Fruit fly (Drosophila melanogaster) whole organism, wandering third instar larva: ENCODE measurements around the gene CG17834.
A peak's percentile ranks its signal among the peaks of the same experiment; 100 is the strongest.

Experiments used
- Abd-B ChIP-seq: fragments of >200 bp; optimal IDR thresholded peaks from 2 replicates; lab custom pipeline; 2017; ENCODE audit warnings: missing biosample characterization, missing genetic modification characterization
- CG32264 ChIP-seq: fragments of 200-800 bp; sonication (Bioruptor generic); optimal IDR thresholded peaks from 2 replicates; lab custom pipeline; 2016; ENCODE audit warnings: missing biosample characterization, missing genetic modification characterization
- CG9705 ChIP-seq: fragments of 200-800 bp; sonication (Bioruptor generic); optimal IDR thresholded peaks from 2 replicates; lab custom pipeline; 2018; ENCODE audit warnings: missing biosample characterization, mild to moderate bottlenecking, missing genetic modification characterization
- CrebA ChIP-seq: fragments of 200-800 bp; sonication (Bioruptor generic); optimal IDR thresholded peaks from 2 replicates; lab custom pipeline; 2016; ENCODE audit warnings: missing biosample characterization, mild to moderate bottlenecking, missing genetic modification characterization, borderline replicate concordance
- Dfd ChIP-seq: fragments of >200 bp; optimal IDR thresholded peaks from 2 replicates; lab custom pipeline; 2017; ENCODE audit warnings: missing biosample characterization, missing genetic modification characterization
- Dif ChIP-seq: fragments of 200-275, 200-300 bp; sonication (Bioruptor generic); optimal IDR thresholded peaks from 2 replicates; lab custom pipeline; 2018; ENCODE audit warnings: missing biosample characterization, missing genetic modification characterization; ENCODE audit not compliant: partially characterized antibody
- GATAd ChIP-seq: sonication (Bioruptor generic); optimal IDR thresholded peaks from 2 replicates; lab custom pipeline; 2016; ENCODE audit warnings: missing biosample characterization, missing genetic modification characterization
- HLH106 ChIP-seq: fragments of 200-800 bp; optimal IDR thresholded peaks from 3 replicates; lab custom pipeline; 2019; ENCODE audit warnings: missing biosample characterization, mild to moderate bottlenecking, missing genetic modification characterization, moderate library complexity
- Hnf4 ChIP-seq: fragments of 200-800 bp; sonication (Bioruptor generic); optimal IDR thresholded peaks from 2 replicates; lab custom pipeline; 2016; ENCODE audit warnings: missing biosample characterization, mild to moderate bottlenecking, missing genetic modification characterization
- Hr78 ChIP-seq: fragments of >200 bp; optimal IDR thresholded peaks from 2 replicates; lab custom pipeline; 2017; ENCODE audit warnings: missing biosample characterization, missing genetic modification characterization
- Hr83 ChIP-seq: fragments of 200-300 bp; sonication (Bioruptor generic); optimal IDR thresholded peaks from 2 replicates; lab custom pipeline; 2016; ENCODE audit warnings: missing biosample characterization, mild to moderate bottlenecking, missing genetic modification characterization, moderate library complexity; ENCODE audit not compliant: poor library complexity, severe bottlenecking
- Jra ChIP-seq: sonication (Bioruptor generic); optimal IDR thresholded peaks from 2 replicates; lab custom pipeline; 2016; ENCODE audit warnings: missing biosample characterization, missing genetic modification characterization
- Mio ChIP-seq: sonication (Bioruptor generic); optimal IDR thresholded peaks from 2 replicates; lab custom pipeline; 2016; ENCODE audit warnings: missing biosample characterization, missing genetic modification characterization
- Myc ChIP-seq: fragments of >200 bp; optimal IDR thresholded peaks from 2 replicates; lab custom pipeline; 2017
- N ChIP-seq: fragments of >200 bp; optimal IDR thresholded peaks from 2 replicates; lab custom pipeline; 2018; ENCODE audit warnings: missing biosample characterization, missing external identifiers, missing genetic modification characterization
- OdsH ChIP-seq: fragments of 200-800 bp; sonication (Bioruptor generic); optimal IDR thresholded peaks from 2 replicates; lab custom pipeline; 2016; ENCODE audit warnings: missing biosample characterization, mild to moderate bottlenecking, missing genetic modification characterization
- Rel ChIP-seq, 2 experiments: fragments of 200-800 bp; sonication (Bioruptor generic) in 1 of 2; optimal IDR thresholded peaks; 2 replicates in 1 of 2; 3 replicates in 1 of 2; lab custom pipeline; 2016 to 2019; ENCODE audit warnings: mild to moderate bottlenecking in 2 of 2, missing biosample characterization in 2 of 2, missing genetic modification characterization in 2 of 2, moderate library complexity in 1 of 2
- Sp1 ChIP-seq: fragments of 200-800 bp; sonication (Bioruptor generic); optimal IDR thresholded peaks from 3 replicates; lab custom pipeline; 2019; ENCODE audit warnings: missing biosample characterization, mild to moderate bottlenecking, missing genetic modification characterization, moderate library complexity
- Vsx2 ChIP-seq: fragments of 200-300, 225-300 bp; sonication (Bioruptor generic); optimal IDR thresholded peaks from 2 replicates; lab custom pipeline; 2018; ENCODE audit warnings: missing biosample characterization, missing genetic modification characterization; ENCODE audit not compliant: partially characterized antibody
- br ChIP-seq: fragments of 200-800 bp; sonication (Bioruptor generic); optimal IDR thresholded peaks from 2 replicates; lab custom pipeline; 2016; ENCODE audit warnings: missing biosample characterization, missing genetic modification characterization
- brk ChIP-seq: fragments of 200-800 bp; sonication (Bioruptor generic); optimal IDR thresholded peaks from 2 replicates; lab custom pipeline; 2016; ENCODE audit warnings: missing biosample characterization, mild to moderate bottlenecking, missing genetic modification characterization
- dl ChIP-seq, 2 experiments: fragments of 175-275, 200-275 bp in 1 of 2; fragments of 200-275 bp in 1 of 2; sonication (Bioruptor generic); optimal IDR thresholded peaks; lab custom pipeline; 2018; ENCODE audit warnings: mild to moderate bottlenecking in 2 of 2, missing biosample characterization in 2 of 2, missing genetic modification characterization in 2 of 2, moderate library complexity in 2 of 2; ENCODE audit not compliant: partially characterized antibody in 2 of 2, insufficient read depth in 1 of 2
- dmrt93B ChIP-seq: fragments of 200-800 bp; sonication (Bioruptor generic); optimal IDR thresholded peaks from 2 replicates; lab custom pipeline; 2018; ENCODE audit warnings: missing biosample characterization, mild to moderate bottlenecking, missing genetic modification characterization
- dsf ChIP-seq: sonication (Bioruptor generic); optimal IDR thresholded peaks from 2 replicates; lab custom pipeline; 2016; ENCODE audit warnings: missing biosample characterization, missing genetic modification characterization, borderline replicate concordance
- ey ChIP-seq: fragments of 200-800 bp; sonication (Bioruptor generic); optimal IDR thresholded peaks from 2 replicates; lab custom pipeline; 2016; ENCODE audit warnings: missing biosample characterization, missing genetic modification characterization
- foxo ChIP-seq, 2 experiments: fragments of 200-800 bp; sonication (Bioruptor generic); optimal IDR thresholded peaks; 2 replicates in 1 of 2; 3 replicates in 1 of 2; lab custom pipeline; 2016 to 2017; ENCODE audit warnings: missing biosample characterization in 2 of 2, missing genetic modification characterization in 2 of 2
- fru ChIP-seq: fragments of 200-800 bp; sonication (Bioruptor generic); optimal IDR thresholded peaks from 3 replicates; lab custom pipeline; 2016; ENCODE audit warnings: missing biosample characterization, mild to moderate bottlenecking, missing genetic modification characterization
- h ChIP-seq: fragments of 200-800 bp; sonication (Bioruptor generic); optimal IDR thresholded peaks from 3 replicates; lab custom pipeline; 2016; ENCODE audit warnings: missing biosample characterization, mild to moderate bottlenecking, missing genetic modification characterization
- jim ChIP-seq: fragments of 175-275, 200-325 bp; sonication (Bioruptor generic); optimal IDR thresholded peaks from 2 replicates; lab custom pipeline; 2016; ENCODE audit warnings: missing biosample characterization, mild to moderate bottlenecking, missing genetic modification characterization
- lola ChIP-seq: fragments of >200 bp; optimal IDR thresholded peaks from 2 replicates; lab custom pipeline; 2017; ENCODE audit warnings: missing biosample characterization, missing genetic modification characterization
- pan ChIP-seq: fragments of >200 bp; optimal IDR thresholded peaks from 2 replicates; lab custom pipeline; 2017
- psq ChIP-seq: fragments of 200-800 bp; sonication (Bioruptor generic); optimal IDR thresholded peaks from 3 replicates; lab custom pipeline; 2017; ENCODE audit warnings: missing biosample characterization, mild to moderate bottlenecking, missing genetic modification characterization, moderate library complexity
- rgr ChIP-seq: fragments of 200-800 bp; sonication (Bioruptor generic); optimal IDR thresholded peaks from 3 replicates; lab custom pipeline; 2016; ENCODE audit warnings: missing biosample characterization, mild to moderate bottlenecking, missing genetic modification characterization
- sage ChIP-seq: fragments of 200-800 bp; sonication (Bioruptor generic); optimal IDR thresholded peaks from 2 replicates; lab custom pipeline; 2016; ENCODE audit warnings: missing biosample characterization, mild to moderate bottlenecking, missing genetic modification characterization
- sv ChIP-seq: fragments of 200-800 bp; sonication (Bioruptor generic); optimal IDR thresholded peaks from 3 replicates; lab custom pipeline; 2016; ENCODE audit warnings: missing biosample characterization, missing genetic modification characterization
- tai ChIP-seq: sonication (Bioruptor generic); optimal IDR thresholded peaks from 2 replicates; lab custom pipeline; 2016; ENCODE audit warnings: missing biosample characterization, missing genetic modification characterization
- usp ChIP-seq: fragments of >200 bp; optimal IDR thresholded peaks from 2 replicates; lab custom pipeline; 2017; ENCODE audit warnings: missing biosample characterization, missing genetic modification characterization
- woc ChIP-seq: sonication (Bioruptor generic); optimal IDR thresholded peaks from 2 replicates; lab custom pipeline; 2016; ENCODE audit warnings: missing biosample characterization, mild to moderate bottlenecking, missing genetic modification characterization

CG17834 gene

DNA sequence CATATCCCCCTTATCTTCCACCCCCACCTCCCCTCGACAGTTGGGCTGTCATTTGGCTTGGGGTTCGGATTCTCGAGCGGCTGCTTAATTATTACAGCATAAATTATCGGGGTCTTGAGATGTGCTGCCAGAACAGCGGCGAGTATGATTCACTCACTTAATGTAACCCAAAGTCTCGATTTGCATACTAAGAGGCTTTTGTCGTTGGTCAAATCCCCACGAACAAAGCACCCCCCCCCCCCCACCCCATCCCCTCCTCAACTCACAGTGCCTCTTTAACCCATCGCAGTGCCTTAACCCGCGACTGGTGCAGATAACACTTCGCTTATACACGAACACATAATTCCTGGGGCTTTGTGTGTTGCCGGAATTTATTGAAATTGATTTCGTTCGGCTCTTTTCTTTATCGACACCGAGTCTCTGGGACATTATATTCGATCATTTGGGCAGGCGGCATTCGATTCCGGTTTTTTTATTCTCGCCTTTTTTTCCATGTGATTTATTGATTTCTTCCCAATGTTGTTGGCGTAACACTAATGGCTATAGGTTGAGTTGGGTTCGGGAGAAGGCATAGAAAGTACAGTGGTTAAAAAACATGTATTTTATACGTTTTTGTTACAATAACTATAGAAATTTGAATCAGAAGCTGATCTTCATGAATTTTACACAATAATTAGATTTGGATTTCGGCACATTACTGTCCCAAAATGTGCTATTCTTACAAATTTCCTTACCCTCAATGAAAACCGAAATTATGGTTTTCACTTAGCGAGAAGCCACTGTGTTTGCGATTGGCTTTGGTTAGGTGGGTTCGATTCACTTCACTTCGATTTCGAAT lies 25.1 kb downstream of the CG17834 start (continued):
- TF ChIP-seq N, result no peak

dm6 chr2L:8556207-8556606 lies 27.3 kb downstream of the CG17834 start:
- TF ChIP-seq woc (GFP tag; lab: Kevin White, UChicago), result no peak
- TF ChIP-seq foxo (GFP tag; optimal IDR thresholded peaks at IDR 0.05; lab: Kevin White, UChicago), result no peak
- no peak for TF ChIP-seq Dif (GFP tag; lab: Kevin White, UChicago)

- TF ChIP-seq jim (GFP tag; lab: Kevin White, UChicago) (no peak), Myc (no peak), br (GFP tag; lab: Kevin White, UChicago) (no peak), usp (GFP tag; lab: Kevin White, UChicago) (no peak), Dif (GFP tag; lab: Kevin White, UChicago) (no peak), sv (GFP tag; lab: Kevin White, UChicago) (no peak), woc (GFP tag; lab: Kevin White, UChicago) (no peak), fru (GFP tag; lab: Kevin White, UChicago) (no peak), Dfd (no peak), Hnf4 (GFP tag; lab: Kevin White, UChicago) (no peak), dsf (GFP tag; lab: Kevin White, UChicago) (no peak), psq (GFP tag; lab: Kevin White, UChicago) (no peak), Sp1 (GFP tag; lab: Kevin White, UChicago) (no peak), brk (GFP tag; lab: Kevin White, UChicago) (no peak), foxo (GFP tag; optimal IDR thresholded peaks at IDR 0.05; lab: Kevin White, UChicago) (no peak)
Measured at dm6 chr2L:8570408-8571072, 41.6 kb downstream of the CG17834 start.

DNA sequence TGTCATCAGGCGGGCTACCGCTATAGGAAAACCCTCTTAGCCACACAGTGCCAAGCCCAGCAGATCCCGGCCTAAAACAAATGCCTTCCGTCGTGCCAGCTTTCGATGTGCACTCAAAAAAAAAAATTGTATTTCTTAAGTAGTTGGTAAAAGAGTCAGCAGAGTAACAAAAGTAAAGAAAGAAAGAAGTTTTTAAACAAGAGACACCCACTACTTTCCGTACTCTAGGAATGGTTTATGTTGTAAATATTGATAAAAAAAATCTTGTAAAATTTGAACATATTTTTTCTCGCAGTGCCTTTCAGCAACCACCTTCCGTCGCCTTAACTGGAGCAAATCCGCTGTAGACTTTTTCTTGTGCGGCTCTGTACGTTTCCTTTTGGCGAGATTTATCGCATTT lies 44.0 kb downstream of the CG17834 start:
- TF ChIP-seq sage (GFP tag; lab: Kevin White, UChicago), result no peak
- no peak for TF ChIP-seq Dif (GFP tag; lab: Kevin White, UChicago)
- TF ChIP-seq Jra (GFP tag; lab: Kevin White, UChicago), result no peak
- peak; percentile 42 for TF ChIP-seq Sp1 (GFP tag; lab: Kevin White, UChicago)
- no peak for TF ChIP-seq CG32264
- TF ChIP-seq CG9705, result no peak
- TF ChIP-seq HLH106 (tag; lab: Kevin White, UChicago), result no peak
- TF ChIP-seq Hr83 (GFP tag; lab: Kevin White, UChicago), result no peak
- no peak for TF ChIP-seq usp (GFP tag; lab: Kevin White, UChicago)
- TF ChIP-seq CrebA (GFP tag; lab: Kevin White, UChicago), result no peak
- no peak for TF ChIP-seq tai
- TF ChIP-seq Rel (GFP tag; optimal IDR thresholded peaks at IDR 0.05; lab: Kevin White, UChicago), result no peak
- TF ChIP-seq Rel (tag; optimal IDR thresholded peaks at IDR 0.05; lab: Kevin White, UChicago), result no peak
- no peak for TF ChIP-seq Dfd
- TF ChIP-seq ey (GFP tag; lab: Kevin White, UChicago), result peak; percentile 35
- TF ChIP-seq lola (GFP tag; lab: Kevin White, UChicago), result no peak
- no peak for TF ChIP-seq dmrt93B
- TF ChIP-seq jim (GFP tag; lab: Kevin White, UChicago), result no peak
- TF ChIP-seq N, result no peak
- TF ChIP-seq fru (GFP tag; lab: Kevin White, UChicago), result peak; percentile 54
- TF ChIP-seq GATAd (GFP tag; lab: Kevin White, UChicago), result no peak
- no peak for TF ChIP-seq dsf (GFP tag; lab: Kevin White, UChicago)
- no peak for TF ChIP-seq Hr78
- TF ChIP-seq woc (GFP tag; lab: Kevin White, UChicago), result peak; percentile 15
- peak; percentile 55 for TF ChIP-seq br (GFP tag; lab: Kevin White, UChicago)
- no peak for TF ChIP-seq dl (GFP tag; optimal IDR thresholded peaks at IDR 0.05; lab: Kevin White, UChicago; ENCODE audit: insufficient read depth in 1 of 2, partially characterized antibody in 2 of 2)
- peak; percentile 18 for TF ChIP-seq psq (GFP tag; lab: Kevin White, UChicago)
- peak; percentile 53 for TF ChIP-seq h
- peak; percentile 16 for TF ChIP-seq Hnf4 (GFP tag; lab: Kevin White, UChicago)
- TF ChIP-seq sv (GFP tag; lab: Kevin White, UChicago), result no peak
- TF ChIP-seq Abd-B (GFP tag; lab: Kevin White, UChicago), result no peak
- TF ChIP-seq Myc, result no peak
- TF ChIP-seq foxo (GFP tag; optimal IDR thresholded peaks at IDR 0.05; lab: Kevin White, UChicago), result peak in 1 of 2 experiments; percentile 57
- TF ChIP-seq pan, result no peak
- peak; percentile 34 for TF ChIP-seq OdsH
- peak; percentile 51 for TF ChIP-seq rgr (GFP tag; lab: Kevin White, UChicago)
- TF ChIP-seq brk (GFP tag; lab: Kevin White, UChicago), result no peak
- TF ChIP-seq Mio (GFP tag; lab: Kevin White, UChicago), result no peak
- no peak for TF ChIP-seq Vsx2 (GFP tag; lab: Kevin White, UChicago)
